Fruit fly (Drosophila melanogaster) Kc167 (cell line): ENCODE data around the gene CG8001.

Experiments used
- Myc ChIP-seq: fragments of >200 bp; optimal IDR thresholded peaks from 2 replicates; lab custom pipeline; 2017; ENCODE audit warnings: missing external identifiers
- Sin3A ChIP-seq: fragments of >200 bp; optimal IDR thresholded peaks from 2 replicates; lab custom pipeline; 2018; ENCODE audit warnings: missing external identifiers
- h ChIP-seq: fragments of >200 bp; optimal IDR thresholded peaks from 3 replicates; lab custom pipeline; 2018; ENCODE audit warnings: missing external identifiers
- insv ChIP-seq: fragments of >200 bp; optimal IDR thresholded peaks from 3 replicates; lab custom pipeline; 2018; ENCODE audit warnings: missing external identifiers
- psq ChIP-seq: fragments of >200 bp; optimal IDR thresholded peaks from 2 replicates; lab custom pipeline; 2017; ENCODE audit warnings: missing external identifiers
- ttk ChIP-seq: sonication (Bioruptor generic); optimal IDR thresholded peaks from 2 replicates; lab custom pipeline; 2017; ENCODE audit warnings: missing external identifiers

CG8001 gene

dm6 chr3L:1737898-1738322, 18.0 kb upstream of the CG8001 start, which contains the start of gene PIG-Wb:
Gene PIG-Wb (minus strand): TSS chr3L:1738106.
- TF ChIP-seq insv (lab: Kevin White, UChicago) (no peak), ttk (lab: Kevin White, UChicago) (no peak), h (lab: Kevin White, UChicago) (no peak), psq (lab: Kevin White, UChicago) (no peak), Myc (lab: Kevin White, UChicago) (no peak)

- TF ChIP-seq Sin3A (no peak), Myc (lab: Kevin White, UChicago) (no peak), ttk (lab: Kevin White, UChicago) (no peak), insv (lab: Kevin White, UChicago) (no peak), h (lab: Kevin White, UChicago) (no peak), psq (lab: Kevin White, UChicago) (no peak)
These were observed 17.3 kb upstream of the CG8001 start, which contains the start of gene Gk2 for dm6 chr3L:1738375-1739328. Gene Gk2 (plus strand): TSS chr3L:1738407.

- TF ChIP-seq insv (lab: Kevin White, UChicago) (no peak), h (lab: Kevin White, UChicago) (no peak), Sin3A (no peak), Myc (lab: Kevin White, UChicago) (no peak), ttk (lab: Kevin White, UChicago) (no peak), psq (lab: Kevin White, UChicago) (no peak)
These were observed 16.3 kb upstream of the CG8001 start for dm6 chr3L:1739522-1740128.

DNA sequence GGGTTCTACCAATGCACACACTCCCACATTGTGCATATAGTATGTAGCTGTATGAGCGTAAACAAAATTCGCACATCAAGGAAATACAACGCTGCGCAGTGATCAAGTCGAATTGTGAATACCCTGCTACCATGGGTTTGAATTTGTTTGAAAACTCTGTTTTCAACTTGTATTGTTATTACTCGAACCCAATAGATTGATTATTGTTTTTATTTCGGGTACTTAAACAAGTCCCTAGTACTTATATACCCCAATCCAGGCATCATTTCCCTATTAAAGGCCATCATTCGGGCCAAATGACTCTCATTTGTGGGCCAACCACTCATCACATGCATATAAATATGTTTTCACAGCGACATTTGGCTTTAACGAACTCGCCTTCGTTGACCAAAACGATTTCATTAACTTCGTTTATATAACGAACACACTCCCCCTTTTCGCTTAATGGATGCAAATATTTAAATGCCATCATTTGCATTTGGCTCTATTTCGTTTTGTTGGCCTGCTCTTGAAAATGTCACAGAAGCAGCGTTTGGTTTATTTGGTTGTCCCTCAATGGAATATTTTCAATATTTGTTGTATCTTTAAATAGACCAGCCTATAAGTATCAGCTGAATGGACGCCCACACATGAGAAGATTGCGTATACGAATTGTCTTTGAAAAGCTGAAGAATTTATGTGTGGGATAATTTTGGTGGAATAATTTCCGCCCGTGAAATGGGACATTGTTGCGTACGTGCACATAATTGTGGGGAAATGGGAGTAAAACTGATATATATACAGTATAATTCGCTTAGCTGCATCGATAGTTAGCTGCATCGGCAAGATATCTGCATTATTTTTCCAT, 15.6 kb upstream of the CG8001 start:
- TF ChIP-seq h (lab: Kevin White, UChicago): no peak
- TF ChIP-seq insv (lab: Kevin White, UChicago): no peak
- no peak for TF ChIP-seq Myc (lab: Kevin White, UChicago)
- TF ChIP-seq Sin3A: no peak
- TF ChIP-seq ttk (lab: Kevin White, UChicago): no peak
- no peak for TF ChIP-seq psq (lab: Kevin White, UChicago)

DNA sequence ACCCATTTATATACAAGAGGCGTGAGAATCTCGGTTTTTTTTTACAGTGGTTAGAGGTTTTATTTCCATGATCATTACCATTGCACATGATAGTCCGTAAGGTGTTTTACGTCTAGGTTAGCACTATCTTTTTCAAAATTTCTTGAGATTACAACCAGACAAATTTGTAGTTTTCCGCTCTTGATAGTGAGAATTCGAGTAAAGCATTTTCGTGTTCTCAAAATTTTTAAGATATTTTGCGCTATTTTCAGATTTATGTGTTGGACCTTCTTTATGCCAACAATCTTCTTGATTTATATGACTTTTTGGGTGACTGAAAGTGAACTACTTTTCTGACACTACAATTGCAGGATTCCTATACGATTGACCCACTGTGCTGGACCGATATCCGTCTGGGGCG, 14.9 kb upstream of the CG8001 start:
- no peak for TF ChIP-seq insv (lab: Kevin White, UChicago)
- TF ChIP-seq psq (lab: Kevin White, UChicago): no peak
- TF ChIP-seq h (lab: Kevin White, UChicago): no peak

DNA sequence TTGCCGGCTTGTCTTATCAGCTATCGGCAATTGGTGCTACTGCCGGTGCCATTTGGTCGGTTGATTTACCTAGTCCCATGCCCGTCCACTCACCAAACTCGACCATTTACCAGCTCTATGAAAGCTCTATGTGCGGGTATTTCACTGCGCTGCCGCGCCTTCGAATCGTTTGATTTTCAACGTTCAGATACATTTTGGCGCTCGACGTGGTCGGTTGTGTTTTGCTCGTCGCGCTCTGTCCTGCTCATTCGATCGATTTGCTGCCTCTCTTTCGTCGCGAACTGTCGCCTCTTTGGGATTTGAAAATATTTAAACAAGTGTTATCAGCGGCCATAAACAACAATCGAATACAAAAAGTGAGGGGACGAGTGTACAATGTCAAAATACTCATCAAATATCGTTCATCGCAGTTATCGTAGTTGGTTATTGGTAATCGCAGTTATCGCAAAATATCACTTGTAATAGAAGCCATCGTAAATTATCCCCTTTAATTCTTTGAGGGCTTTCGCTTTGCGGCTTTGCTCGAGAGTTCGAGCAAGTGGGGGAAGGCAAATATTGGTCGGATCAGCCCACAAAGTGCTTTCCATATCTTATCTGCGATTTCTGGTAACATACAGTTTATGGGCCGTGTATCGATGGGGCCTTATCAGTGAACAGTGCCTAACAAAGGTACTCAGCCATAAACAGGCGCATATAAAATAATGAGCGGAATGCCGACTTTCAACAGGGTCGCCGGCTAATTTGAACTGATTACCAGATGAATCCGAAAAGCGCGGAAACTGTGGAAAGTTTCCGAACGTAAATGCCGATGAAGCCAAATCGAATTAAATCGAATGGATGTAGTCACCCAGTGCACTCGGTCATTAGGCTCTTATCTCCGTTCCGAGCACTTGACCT, 14.1 kb upstream of the CG8001 start:
- TF ChIP-seq Sin3A (no peak), psq (lab: Kevin White, UChicago) (no peak), h (lab: Kevin White, UChicago) (no peak), insv (lab: Kevin White, UChicago) (no peak)

- no peak for TF ChIP-seq Myc (lab: Kevin White, UChicago)
- no peak for TF ChIP-seq psq (lab: Kevin White, UChicago)
- no peak for TF ChIP-seq ttk (lab: Kevin White, UChicago)
- TF ChIP-seq Sin3A: no peak
These were observed 13.3 kb upstream of the CG8001 start for dm6 chr3L:1742552-1743097.

dm6 chr3L:1745432-1745831, 10.5 kb upstream of the CG8001 start:
- TF ChIP-seq h (lab: Kevin White, UChicago): no peak
- TF ChIP-seq Sin3A: no peak
- TF ChIP-seq ttk (lab: Kevin White, UChicago): no peak
- TF ChIP-seq Myc (lab: Kevin White, UChicago): no peak
- TF ChIP-seq psq (lab: Kevin White, UChicago): no peak
- TF ChIP-seq insv (lab: Kevin White, UChicago): no peak

DNA sequence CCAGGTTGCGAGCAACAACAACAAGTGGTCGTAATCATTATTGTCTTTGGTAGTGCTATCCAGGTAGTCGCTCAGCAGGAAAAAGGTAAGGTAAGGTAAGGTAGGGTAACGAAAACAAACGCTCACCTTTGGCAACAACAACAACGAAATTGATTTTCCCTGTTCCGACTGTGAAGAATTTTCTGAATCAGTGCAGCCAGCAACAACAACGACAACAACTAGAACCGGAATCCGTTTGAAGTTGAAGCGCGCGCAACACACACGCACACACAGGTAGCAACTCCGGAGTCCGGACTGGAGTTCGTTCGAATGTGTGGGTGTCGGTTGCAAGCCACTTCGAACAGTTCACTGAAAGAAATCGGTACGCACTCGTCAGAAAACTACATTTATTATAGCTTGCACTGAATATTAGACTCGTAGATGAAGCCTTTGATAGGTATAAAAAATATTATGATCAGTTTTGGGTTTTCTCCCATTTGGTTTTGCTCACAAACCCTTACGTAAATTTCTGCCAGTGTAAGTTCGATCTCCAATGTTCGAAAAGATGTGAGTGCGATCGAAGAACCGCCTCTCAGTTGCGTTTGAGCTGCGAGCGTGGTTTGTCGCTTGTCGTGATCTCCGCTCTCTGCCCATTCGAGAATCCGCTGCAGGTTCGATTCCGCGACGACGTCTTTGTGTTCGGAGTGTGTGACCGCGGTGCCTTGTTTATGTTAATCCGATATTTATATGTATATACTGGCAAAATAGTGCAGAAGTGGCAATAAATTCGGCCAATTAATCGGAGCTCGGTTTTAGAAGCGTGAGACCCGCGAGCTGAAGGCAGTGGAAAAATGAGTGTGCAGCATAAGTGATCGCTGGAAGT, 9.4 kb upstream of the CG8001 start, which contains the start of gene CG13921:
Gene CG13921, plus strand, starts transcription at position 570 of the 862 bp plus-strand sequence.
- no peak for TF ChIP-seq Sin3A
- no peak for TF ChIP-seq Myc (lab: Kevin White, UChicago)

dm6 chr3L:1748218-1748617, 7.7 kb upstream of the CG8001 start:
- TF ChIP-seq psq (lab: Kevin White, UChicago) (no peak), h (lab: Kevin White, UChicago) (no peak), Myc (lab: Kevin White, UChicago) (no peak), ttk (lab: Kevin White, UChicago) (no peak), Sin3A (no peak), insv (lab: Kevin White, UChicago) (no peak)
